Worm (Caenorhabditis elegans) whole organism, L2 larva: ENCODE results near the gene K12H6.6.
A peak's percentile ranks its signal among the peaks of the same experiment; 100 is the strongest.

ENCODE experiments used
- C34F6.9 ChIP-seq: fragments of 150-350 bp; optimal IDR thresholded peaks from 2 replicates; lab custom pipeline; 2014; ENCODE audit warnings: missing biosample characterization, missing genetic modification characterization
- F13H6.1 ChIP-seq: sonication (generic microtip); optimal IDR thresholded peaks from 2 replicates; lab custom pipeline; 2016; ENCODE audit warnings: missing genetic modification characterization, missing compliant biosample characterization
- Y55F3AM.14 ChIP-seq: fragments of 200-800 bp; sonication (Bioruptor generic); optimal IDR thresholded peaks from 2 replicates; lab custom pipeline; 2018; ENCODE audit warnings: mild to moderate bottlenecking, missing genetic modification characterization, missing compliant biosample characterization
- ZK546.5 ChIP-seq: sonication (generic microtip); optimal IDR thresholded peaks from 2 replicates; lab custom pipeline; 2017; ENCODE audit warnings: missing biosample characterization, missing genetic modification characterization
- ama-1 ChIP-seq: fragments of 150-350 bp; optimal IDR thresholded peaks from 2 replicates; lab custom pipeline; 2018; ENCODE audit warnings: inconsistent platforms
- blmp-1 ChIP-seq: sonication (generic microtip); optimal IDR thresholded peaks from 2 replicates; lab custom pipeline; 2017; ENCODE audit warnings: missing genetic modification characterization, mild to moderate bottlenecking, missing compliant biosample characterization, antibody characterized with exemption, moderate library complexity; ENCODE audit not compliant: insufficient read depth
- ceh-16 ChIP-seq: fragments of 150-350 bp; optimal IDR thresholded peaks from 2 replicates; lab custom pipeline; 2014; ENCODE audit warnings: missing biosample characterization, missing genetic modification characterization
- dmd-4 ChIP-seq: sonication (generic microtip); optimal IDR thresholded peaks from 2 replicates; lab custom pipeline; 2017; ENCODE audit warnings: missing biosample characterization, missing genetic modification characterization
- egl-27 ChIP-seq: sonication (generic microtip); optimal IDR thresholded peaks from 3 replicates; lab custom pipeline; 2017; ENCODE audit warnings: missing biosample characterization, missing genetic modification reagents, missing genetic modification characterization
- elt-1 ChIP-seq: fragments of 150-350 bp; optimal IDR thresholded peaks from 2 replicates; lab custom pipeline; 2014; ENCODE audit warnings: missing biosample characterization, missing genetic modification characterization
- elt-3 ChIP-seq: sonication (generic microtip); optimal IDR thresholded peaks from 2 replicates; lab custom pipeline; 2017; ENCODE audit warnings: missing biosample characterization, missing genetic modification characterization
- fos-1 ChIP-seq: fragments of 150-350 bp; optimal IDR thresholded peaks from 2 replicates; lab custom pipeline; 2014; ENCODE audit warnings: missing biosample characterization, missing genetic modification characterization
- gmeb-1 ChIP-seq: fragments of 150-350 bp; optimal IDR thresholded peaks from 2 replicates; lab custom pipeline; 2014; ENCODE audit warnings: missing biosample characterization, missing genetic modification characterization
- lin-11 ChIP-seq: fragments of 150-350 bp; sonication (generic microtip); optimal IDR thresholded peaks from 2 replicates; lab custom pipeline; 2014; ENCODE audit warnings: missing biosample characterization, missing genetic modification characterization, inconsistent platforms, mixed read lengths
- lin-39 ChIP-seq: fragments of 150-350 bp; optimal IDR thresholded peaks from 2 replicates; lab custom pipeline; 2014; ENCODE audit warnings: missing biosample characterization, missing genetic modification reagents, missing genetic modification characterization
- mdl-1 ChIP-seq, 2 experiments: fragments of 150-350 bp in 1 of 2; sonication (generic microtip) in 1 of 2; optimal IDR thresholded peaks; 2 replicates each; lab custom pipeline; 2017; ENCODE audit warnings: missing biosample characterization in 2 of 2, missing genetic modification characterization in 2 of 2
- nhr-10 ChIP-seq: sonication (generic microtip); optimal IDR thresholded peaks from 2 replicates; lab custom pipeline; 2017; ENCODE audit warnings: missing biosample characterization, missing genetic modification characterization
- nhr-11 ChIP-seq: fragments of 150-350 bp; optimal IDR thresholded peaks from 2 replicates; lab custom pipeline; 2014; ENCODE audit warnings: missing biosample characterization, missing genetic modification characterization
- nhr-129 ChIP-seq: fragments of 150-350 bp; optimal IDR thresholded peaks from 2 replicates; lab custom pipeline; 2014; ENCODE audit warnings: missing biosample characterization, missing genetic modification characterization
- nhr-21 ChIP-seq: fragments of 150-350 bp; optimal IDR thresholded peaks from 2 replicates; lab custom pipeline; 2014; ENCODE audit warnings: missing biosample characterization, missing genetic modification characterization
- nhr-23 ChIP-seq: fragments of 150-350 bp; optimal IDR thresholded peaks from 2 replicates; lab custom pipeline; 2014; ENCODE audit warnings: missing biosample characterization, missing genetic modification reagents, missing genetic modification characterization
- nhr-237 ChIP-seq: fragments of 150-350 bp; optimal IDR thresholded peaks from 2 replicates; lab custom pipeline; 2014; ENCODE audit warnings: missing biosample characterization, missing genetic modification characterization
- nhr-25 ChIP-seq: fragments of 150-350 bp; sonication (generic microtip); optimal IDR thresholded peaks from 3 replicates; lab custom pipeline; 2014; ENCODE audit warnings: missing biosample characterization, missing genetic modification characterization
- nhr-6 ChIP-seq: fragments of 150-350 bp; optimal IDR thresholded peaks from 2 replicates; lab custom pipeline; 2014; ENCODE audit warnings: missing biosample characterization, missing genetic modification characterization
- nhr-77 ChIP-seq: fragments of 150-350 bp; optimal IDR thresholded peaks from 2 replicates; lab custom pipeline; 2014; ENCODE audit warnings: missing biosample characterization, missing genetic modification characterization
- peb-1 ChIP-seq: fragments of 150-350 bp; optimal IDR thresholded peaks from 2 replicates; lab custom pipeline; 2014; ENCODE audit warnings: missing biosample characterization, missing genetic modification characterization
- skn-1 ChIP-seq: sonication (generic microtip); optimal IDR thresholded peaks from 2 replicates; lab custom pipeline; 2017; ENCODE audit warnings: missing biosample characterization, missing genetic modification characterization
- sma-3 ChIP-seq: sonication (generic microtip); optimal IDR thresholded peaks from 2 replicates; lab custom pipeline; 2016; ENCODE audit warnings: missing genetic modification reagents, missing genetic modification characterization, missing compliant biosample characterization
- sma-9 ChIP-seq, 2 experiments: fragments of 150-350 bp in 1 of 2; sonication (generic microtip) in 1 of 2; optimal IDR thresholded peaks; 2 replicates each; lab custom pipeline; 2014 to 2016; ENCODE audit warnings: missing genetic modification characterization in 2 of 2, mild to moderate bottlenecking in 1 of 2, missing biosample characterization in 1 of 2, missing compliant biosample characterization in 1 of 2, missing genetic modification reagents in 1 of 2, moderate library complexity in 1 of 2
- snpc-4 ChIP-seq: fragments of 150-350 bp; optimal IDR thresholded peaks from 2 replicates; lab custom pipeline; 2014; ENCODE audit warnings: missing biosample characterization, missing genetic modification characterization
- unc-39 ChIP-seq: fragments of 150-350 bp; optimal IDR thresholded peaks from 2 replicates; lab custom pipeline; 2014; ENCODE audit warnings: missing biosample characterization, missing genetic modification characterization
- unc-62 ChIP-seq: fragments of 150-350 bp; optimal IDR thresholded peaks from 2 replicates; lab custom pipeline; 2014; ENCODE audit warnings: missing biosample characterization, missing genetic modification reagents, missing genetic modification characterization
- zag-1 ChIP-seq: fragments of 150-350 bp; optimal IDR thresholded peaks from 2 replicates; lab custom pipeline; 2014; ENCODE audit warnings: missing biosample characterization, missing genetic modification characterization
- ztf-1 ChIP-seq: fragments of 200-800 bp; sonication (Bioruptor generic); conservative IDR thresholded peaks from 2 replicates; pipeline ENCODE4 v1.3.6; 2022; ENCODE audit warnings: missing genetic modification characterization, missing compliant biosample characterization
- ztf-11 ChIP-seq: sonication (generic microtip); optimal IDR thresholded peaks from 2 replicates; lab custom pipeline; 2017; ENCODE audit warnings: missing biosample characterization, missing genetic modification characterization
- ztf-4 ChIP-seq: fragments of 150-350 bp; optimal IDR thresholded peaks from 2 replicates; lab custom pipeline; 2014; ENCODE audit warnings: missing biosample characterization, missing genetic modification characterization

The K12H6.6 gene

DNA sequence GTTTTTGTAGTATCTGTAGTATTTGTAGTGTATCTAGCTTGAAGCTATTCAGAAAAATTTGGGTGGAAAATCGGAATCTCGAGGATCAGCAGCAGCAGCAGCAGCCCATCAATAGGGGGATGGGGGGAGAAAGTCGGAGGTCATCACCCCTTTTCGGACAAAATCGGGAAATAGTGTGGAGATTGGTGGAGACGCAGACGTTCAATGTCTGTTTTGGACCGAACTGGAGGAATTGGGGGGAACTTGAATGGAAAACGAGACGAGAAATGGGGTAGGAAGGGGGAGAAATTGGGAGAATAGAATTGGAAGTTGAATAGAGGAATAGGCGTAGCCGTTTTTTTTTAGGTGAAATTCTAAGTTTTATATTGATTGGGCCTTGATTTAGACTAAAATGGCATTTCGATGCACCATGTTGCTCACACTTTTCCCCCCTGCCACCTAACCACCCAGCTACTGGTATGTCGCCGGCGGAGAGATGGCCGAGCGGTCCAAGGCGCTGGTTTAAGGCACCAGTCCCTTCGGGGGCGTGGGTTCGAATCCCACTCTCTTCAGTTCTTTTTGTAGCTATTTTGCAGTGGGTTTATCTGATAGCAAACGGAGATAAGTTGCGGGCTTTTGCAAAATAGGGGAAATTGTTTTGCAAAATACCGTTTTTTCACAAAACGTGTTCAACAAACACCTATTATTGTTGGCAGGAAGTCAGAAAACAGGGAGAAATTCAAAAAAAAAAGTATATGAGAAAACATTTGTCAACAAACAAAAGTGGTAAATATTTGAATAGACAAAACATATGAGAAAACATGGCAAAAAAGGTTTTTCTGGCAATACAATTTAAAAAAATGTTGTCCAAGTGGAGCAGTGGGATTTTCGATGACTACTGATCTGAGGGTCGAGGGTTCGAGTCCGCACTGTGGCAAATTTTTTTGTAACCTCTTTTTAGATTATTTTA lies 29.1 kb upstream of the K12H6.6 start:
- peak; percentile 16 for TF ChIP-seq nhr-21
- TF ChIP-seq nhr-129 (tag; lab: Kevin White, UChicago): peak; percentile 2
- no peak for TF ChIP-seq nhr-6

DNA sequence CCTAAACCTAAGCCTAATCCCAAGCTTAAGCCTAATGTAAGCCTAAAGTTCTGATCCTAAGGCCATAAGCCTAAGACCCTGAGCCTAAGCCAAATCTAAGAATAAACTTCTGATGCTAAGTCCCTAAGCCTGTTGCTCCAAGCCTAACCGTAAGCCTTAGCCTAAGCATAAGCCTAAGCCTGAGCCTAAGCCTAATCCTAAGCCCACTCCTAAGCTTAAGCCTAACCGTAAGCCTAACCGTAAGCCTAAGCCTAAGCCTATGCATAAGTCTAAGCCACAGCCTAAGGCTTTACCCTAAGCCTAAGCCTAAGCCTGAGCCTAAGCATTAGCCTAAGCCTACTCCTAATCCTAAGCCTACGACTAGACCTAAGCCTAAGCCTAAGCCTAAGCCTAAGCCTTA lies 28.3 kb upstream of the K12H6.6 start:
- TF ChIP-seq peb-1: no peak
- no peak for TF ChIP-seq ama-1 (lab: Kevin White, UChicago)
- no peak for TF ChIP-seq nhr-23
- TF ChIP-seq ztf-11 (tag; lab: Kevin White, UChicago): no peak
- TF ChIP-seq gmeb-1: no peak
- no peak for TF ChIP-seq ZK546.5

DNA sequence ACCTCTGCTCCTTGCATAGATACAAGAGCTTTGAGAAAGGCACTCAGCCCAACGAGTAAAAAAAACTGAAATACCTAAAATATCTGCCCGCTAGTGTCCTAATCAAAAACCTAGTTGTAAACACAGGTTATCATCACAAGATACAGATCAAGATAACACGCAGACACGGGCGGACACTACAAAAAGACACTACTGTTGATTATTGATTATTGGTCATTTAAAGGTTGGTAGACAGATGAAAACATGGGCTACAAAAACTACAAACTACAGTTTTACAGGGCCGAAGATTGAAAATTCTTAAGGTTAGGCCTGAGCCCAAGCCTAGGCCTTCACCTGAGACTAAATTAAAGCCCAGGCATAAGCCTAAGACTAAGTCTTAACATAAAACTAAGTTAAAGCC lies 27.8 kb upstream of the K12H6.6 start:
- TF ChIP-seq sma-9 (GFP tag; optimal IDR thresholded peaks at IDR 0.05; lab: Kevin White, UChicago): peak; percentile 20
- no peak for TF ChIP-seq sma-9 (tag; optimal IDR thresholded peaks at IDR 0.05; lab: Kevin White, UChicago)
- TF ChIP-seq nhr-10 (tag; lab: Kevin White, UChicago): no peak
- no peak for TF ChIP-seq gmeb-1
- no peak for TF ChIP-seq F13H6.1 (tag; lab: Kevin White, UChicago)

DNA sequence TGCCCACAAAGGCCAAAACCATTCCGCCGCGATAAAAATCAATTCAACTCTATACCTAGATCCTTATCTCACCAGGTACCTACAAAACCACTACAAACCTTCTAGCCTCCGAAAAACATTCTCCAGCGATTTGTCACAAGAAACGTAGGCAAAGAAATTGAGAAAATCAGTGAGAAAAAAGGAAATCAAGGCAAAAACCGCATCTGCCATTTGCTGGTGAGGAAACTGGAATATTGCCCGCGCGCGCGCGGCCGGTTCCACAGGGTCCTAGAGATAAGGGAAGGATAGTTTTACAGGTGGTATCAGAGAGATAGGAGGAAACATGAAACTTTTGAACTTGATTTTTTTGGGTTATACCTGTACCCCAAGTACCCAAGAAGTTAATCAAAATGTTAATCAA lies 26.5 kb upstream of the K12H6.6 start:
- TF ChIP-seq nhr-77 (tag; lab: Kevin White, UChicago) (no peak), peb-1 (no peak), zag-1 (tag; lab: Kevin White, UChicago) (no peak), snpc-4 (no peak), nhr-21 (peak; percentile 35), F13H6.1 (tag; lab: Kevin White, UChicago) (no peak), nhr-237 (tag; lab: Kevin White, UChicago) (no peak), unc-39 (tag; lab: Kevin White, UChicago) (no peak), blmp-1 (tag; lab: Kevin White, UChicago) (peak; percentile 6), egl-27 (tag; lab: Kevin White, UChicago) (no peak), Y55F3AM.14 (GFP tag; lab: Kevin White, UChicago) (no peak), fos-1 (tag; lab: Kevin White, UChicago) (no peak), ztf-1 (no peak), ztf-4 (tag; lab: Kevin White, UChicago) (no peak), elt-1 (tag; lab: Kevin White, UChicago) (no peak), sma-9 (GFP tag; optimal IDR thresholded peaks at IDR 0.05; lab: Kevin White, UChicago) (peak; percentile 8), sma-9 (tag; optimal IDR thresholded peaks at IDR 0.05; lab: Kevin White, UChicago) (no peak), skn-1 (tag; lab: Kevin White, UChicago) (no peak), ceh-16 (tag; lab: Kevin White, UChicago) (peak; percentile 53), lin-11 (tag; lab: Kevin White, UChicago) (no peak), nhr-25 (tag; lab: Kevin White, UChicago) (peak; percentile 67), ztf-11 (tag; lab: Kevin White, UChicago) (no peak), nhr-10 (tag; lab: Kevin White, UChicago) (no peak), nhr-129 (tag; lab: Kevin White, UChicago) (no peak), sma-3 (GFP tag; lab: Kevin White, UChicago) (no peak)

DNA sequence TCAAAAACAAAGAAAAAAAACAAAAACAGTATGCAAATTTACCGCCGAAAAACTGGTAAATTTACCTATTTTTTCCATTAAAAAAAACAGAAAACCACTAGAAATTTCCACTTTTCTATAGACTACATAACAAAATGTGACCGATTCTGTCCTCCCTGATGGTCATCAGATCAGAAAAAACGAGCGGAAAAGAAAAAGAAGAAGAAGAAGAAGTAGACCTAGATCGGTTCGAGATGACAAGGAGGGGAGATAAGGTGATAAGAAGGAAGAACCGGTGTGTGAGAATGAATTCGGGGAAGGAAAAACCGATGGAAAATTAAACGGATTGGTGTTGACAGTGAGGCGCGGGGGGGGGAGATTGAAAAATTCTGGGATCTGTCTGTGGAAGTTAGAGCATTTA lies 25.1 kb upstream of the K12H6.6 start:
- TF ChIP-seq fos-1 (tag; lab: Kevin White, UChicago) (peak; percentile 7), ZK546.5 (no peak)

DNA sequence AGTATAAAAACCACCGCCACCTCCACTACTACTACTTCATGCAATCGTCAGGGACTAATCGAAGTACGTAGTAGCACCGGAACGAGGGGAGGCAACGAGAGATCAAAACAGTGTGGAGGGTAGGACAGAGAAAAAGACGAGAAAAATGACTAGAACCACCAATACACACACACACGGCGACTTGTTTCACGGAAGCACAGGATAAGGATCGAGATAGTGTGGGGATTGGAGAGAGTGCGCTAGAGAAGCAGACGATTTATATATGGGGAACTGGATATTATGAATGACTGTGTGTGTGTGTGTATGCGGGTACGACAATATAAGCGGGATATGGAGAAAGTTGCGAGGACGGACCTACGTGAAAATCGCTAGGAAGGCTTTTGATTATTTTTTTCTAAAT lies 23.8 kb upstream of the K12H6.6 start:
- TF ChIP-seq nhr-25 (tag; lab: Kevin White, UChicago) (peak; percentile 63), elt-3 (tag; lab: Kevin White, UChicago) (no peak), C34F6.9 (tag; lab: Kevin White, UChicago) (no peak), mdl-1 (tag; optimal IDR thresholded peaks at IDR 0.05; lab: Kevin White, UChicago) (no peak), ama-1 (lab: Kevin White, UChicago) (no peak), unc-62 (GFP tag; lab: Kevin White, UChicago) (no peak), sma-3 (GFP tag; lab: Kevin White, UChicago) (peak; percentile 6), blmp-1 (tag; lab: Kevin White, UChicago) (peak; percentile 12), nhr-11 (tag; lab: Kevin White, UChicago) (no peak), dmd-4 (tag; lab: Kevin White, UChicago) (no peak), nhr-129 (tag; lab: Kevin White, UChicago) (peak; percentile 25), nhr-6 (no peak), snpc-4 (no peak), nhr-21 (no peak), lin-39 (no peak), F13H6.1 (tag; lab: Kevin White, UChicago) (peak; percentile 12)
